Fruit fly (Drosophila melanogaster): Measurements from ENCODE around the gene elm.
A peak's percentile ranks its signal among the peaks of the same experiment; 100 is the strongest.

elm gene

dm6 chr3R:5691042-5691441, 36.4 kb upstream of the elm start (continued):
- TF ChIP-seq unc-4 (GFP tag; IDR thresholded peaks at IDR 0.05; ENCODE audit: partially characterized antibody): no peak
- peak; percentile 15 for TF ChIP-seq CG13894 (tag; optimal IDR thresholded peaks at IDR 0.05)
- TF ChIP-seq CG2116 (GFP tag; optimal IDR thresholded peaks at IDR 0.05): no peak
- peak; percentile 11 for TF ChIP-seq CG18599 (GFP tag; optimal IDR thresholded peaks at IDR 0.05)
- no peak for TF ChIP-seq CG14050 (GFP tag; IDR thresholded peaks at IDR 0.05)

DNA sequence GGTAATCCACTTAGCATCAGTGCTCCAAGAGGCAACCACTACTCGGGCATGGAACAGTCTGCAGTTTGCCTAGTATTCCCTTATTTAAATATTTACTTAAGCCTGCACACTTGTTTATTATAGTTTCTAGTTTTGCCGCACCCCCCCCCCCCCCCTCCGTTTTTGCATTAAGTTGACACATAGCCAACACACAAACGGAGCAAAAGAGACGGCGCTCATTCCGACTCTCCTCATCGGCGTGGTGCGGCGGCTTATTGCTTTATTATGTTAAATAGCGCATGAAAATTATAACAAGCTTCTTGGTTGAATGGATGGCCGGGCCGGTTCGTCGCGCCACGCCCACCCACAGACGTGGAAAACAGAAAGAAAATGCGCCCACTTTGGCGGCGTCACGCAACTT, 35.0 kb upstream of the elm start:
- TF ChIP-seq Dbx (GFP tag; IDR thresholded peaks at IDR 0.05) (no peak), CG3995 (GFP tag; optimal IDR thresholded peaks at IDR 0.05) (no peak), CG30403 (GFP tag; optimal IDR thresholded peaks at IDR 0.05) (no peak), psq (GFP tag; optimal IDR thresholded peaks at IDR 0.05) (no peak), hb (GFP tag; IDR thresholded peaks at IDR 0.05; ENCODE audit: partially characterized antibody) (no peak), CG14860 (GFP tag; IDR thresholded peaks at IDR 0.05; ENCODE audit: partially characterized antibody) (0 out of 3 replicates have a peak, but pooled peaks have one; percentile 13), CG8089 (GFP tag; optimal IDR thresholded peaks at IDR 0.05) (no peak), CG3726 (GFP tag; IDR thresholded peaks at IDR 0.05) (no peak), CG1832 (GFP tag; optimal IDR thresholded peaks at IDR 0.05) (no peak), mld (GFP tag; IDR thresholded peaks at IDR 0.05; ENCODE audit: partially characterized antibody) (no peak), TFAM (GFP tag; optimal IDR thresholded peaks at IDR 0.05) (no peak), vvl (GFP tag; IDR thresholded peaks at IDR 0.05) (peak; percentile 57), CG34422 (GFP tag; IDR thresholded peaks at IDR 0.05) (no peak), crol (GFP tag; IDR thresholded peaks at IDR 0.05) (0 out of 2 replicates have a peak, but pooled peaks have one; percentile 20), hth (optimal IDR thresholded peaks at IDR 0.05) (no peak), oc (tag; optimal IDR thresholded peaks at IDR 0.05) (peak; percentile 67), zen (tag; optimal IDR thresholded peaks at IDR 0.05) (no peak), sens (GFP tag) (peak; percentile 11), Atf3 (GFP tag; optimal IDR thresholded peaks at IDR 0.05) (no peak), abd-A (tag; optimal IDR thresholded peaks at IDR 0.05) (peak; percentile 82), Doc2 (GFP tag; IDR thresholded peaks at IDR 0.05) (no peak), CG6791 (GFP tag; IDR thresholded peaks at IDR 0.05; ENCODE audit: partially characterized antibody) (no peak)

dm6 chr3R:5686049-5686757, 31.5 kb upstream of the elm start:
- TF ChIP-seq org-1 (GFP tag; optimal IDR thresholded peaks at IDR 0.05) (no peak), bigmax (GFP tag; optimal IDR thresholded peaks at IDR 0.05) (no peak), CG10366 (GFP tag; IDR thresholded peaks at IDR 0.05) (peak; percentile 52), Pdp1 (GFP tag; optimal IDR thresholded peaks at IDR 0.05) (peak; percentile 11 to 52), zen (tag; optimal IDR thresholded peaks at IDR 0.05) (no peak), CG5245 (GFP tag; optimal IDR thresholded peaks at IDR 0.05) (no peak), fd64A (GFP tag; optimal IDR thresholded peaks at IDR 0.05) (no peak), CG6765 (GFP tag; optimal IDR thresholded peaks at IDR 0.05) (no peak), CG32772 (GFP tag; IDR thresholded peaks at IDR 0.05) (no peak; the same call in 1 of the 2 replicates), ara (GFP tag; IDR thresholded peaks at IDR 0.05) (no peak), CG14710 (tag; optimal IDR thresholded peaks at IDR 0.05) (no peak), sc (optimal IDR thresholded peaks at IDR 0.05) (no peak), sc (GFP tag; optimal IDR thresholded peaks at IDR 0.05) (no peak), pan (optimal IDR thresholded peaks at IDR 0.05) (no peak), pan (GFP tag; optimal IDR thresholded peaks at IDR 0.05 in 1 of 2, IDR thresholded peaks at IDR 0.05 in 1 of 2) (peak in 1 of 2 experiments; percentile 51), CG8359 (GFP tag; optimal IDR thresholded peaks at IDR 0.05; ENCODE audit: borderline replicate concordance) (peak; percentile 30), CG9215 (GFP tag; IDR thresholded peaks at IDR 0.05) (no peak), tx (GFP tag; optimal IDR thresholded peaks at IDR 0.05) (peak; percentile 29), lab (GFP tag; optimal IDR thresholded peaks at IDR 0.05) (peak; percentile 75), Sry-β (GFP tag; optimal IDR thresholded peaks at IDR 0.05) (no peak), CG5180 (GFP tag; optimal IDR thresholded peaks at IDR 0.05) (peak; percentile 5), CG10462 (GFP tag; optimal IDR thresholded peaks at IDR 0.05) (no peak), luna (GFP tag; optimal IDR thresholded peaks at IDR 0.05) (no peak)

All from whole organism, embryonic.